Worm (Caenorhabditis elegans): ENCODE measurements around the gene F37C12.21.

The F37C12.21 gene

ce11 chrIII:7201378-7202256 lies 13.5 kb downstream of the F37C12.21 start, which contains the start of gene dpy-31 (continued):
- no peak for TF ChIP-seq mes-2 (tag; optimal IDR thresholded peaks at IDR 0.05; ENCODE audit: poor library complexity, severe bottlenecking)
- peak in 1 of 2 experiments; percentile 15 for TF ChIP-seq mdl-1 (tag; optimal IDR thresholded peaks at IDR 0.05)

ce11 chrIII:7203130-7203775 lies 15.1 kb downstream of the F37C12.21 start:
- no peak for TF ChIP-seq nhr-77 (tag; optimal IDR thresholded peaks at IDR 0.05)
- TF ChIP-seq ces-1 (GFP tag; optimal IDR thresholded peaks at IDR 0.05), result no peak
- peak; percentile 95 for TF ChIP-seq aha-1 (tag)
- no peak for TF ChIP-seq mdt-29 (GFP tag; IDR thresholded peaks at IDR 0.05)
- peak; percentile 73 for TF ChIP-seq cey-2 (tag; optimal IDR thresholded peaks at IDR 0.05; ENCODE audit: borderline replicate concordance, insufficient read depth)
- no peak for TF ChIP-seq fos-1 (tag; optimal IDR thresholded peaks at IDR 0.05)
- TF ChIP-seq duxl-1 (tag; optimal IDR thresholded peaks at IDR 0.05; ENCODE audit: poor library complexity), result no peak
- peak in 1 of 2 experiments; percentile 50 for TF ChIP-seq mdl-1 (tag; optimal IDR thresholded peaks at IDR 0.05)
- no peak for TF ChIP-seq daf-8 (GFP tag; IDR thresholded peaks at IDR 0.05)
- no peak for TF ChIP-seq skn-1 (tag; optimal IDR thresholded peaks at IDR 0.05)
- no peak for TF ChIP-seq sdz-12 (GFP tag; optimal IDR thresholded peaks at IDR 0.05)
- TF ChIP-seq lin-13 (GFP tag; optimal IDR thresholded peaks at IDR 0.05), result no peak
- 0 out of 2 replicates have a peak, but pooled peaks have one; percentile 37 for TF ChIP-seq tra-1 (GFP tag; IDR thresholded peaks at IDR 0.05)
- no peak for TF ChIP-seq ceh-82 (tag; optimal IDR thresholded peaks at IDR 0.05)
- TF ChIP-seq arid-1 (GFP tag; conservative IDR thresholded peaks at IDR 0.05), result no peak
- no peak for TF ChIP-seq D1046.2 (GFP tag; IDR thresholded peaks at IDR 0.05)
- peak; percentile 66 for TF ChIP-seq nhr-28 (tag; optimal IDR thresholded peaks at IDR 0.05)
- TF ChIP-seq F44E2.7 (GFP tag; IDR thresholded peaks at IDR 0.05), result no peak
- TF ChIP-seq snpc-4 (tag; optimal IDR thresholded peaks at IDR 0.05), result no peak
- no peak for TF ChIP-seq unc-130 (GFP tag; optimal IDR thresholded peaks at IDR 0.05)
- TF ChIP-seq mxl-3 (GFP tag; optimal IDR thresholded peaks at IDR 0.05), result peak; percentile 37
- TF ChIP-seq hlh-30 (tag; optimal IDR thresholded peaks at IDR 0.05; ENCODE audit: insufficient read depth), result peak; percentile 17
- TF ChIP-seq zag-1 (tag; optimal IDR thresholded peaks at IDR 0.05), result no peak
- TF ChIP-seq madf-5 (GFP tag; IDR thresholded peaks at IDR 0.05), result no peak
- no peak for TF ChIP-seq zfp-2 (tag; optimal IDR thresholded peaks at IDR 0.05)
- TF ChIP-seq zip-2 (tag; optimal IDR thresholded peaks at IDR 0.05), result no peak
- TF ChIP-seq attf-4 (tag; optimal IDR thresholded peaks at IDR 0.05), result no peak
- peak in 1 of 2 experiments; percentile 49 for TF ChIP-seq lsy-2 (tag; optimal IDR thresholded peaks at IDR 0.05)
- TF ChIP-seq vab-7 (GFP tag; IDR thresholded peaks at IDR 0.05), result no peak
- TF ChIP-seq ceh-62 (tag; optimal IDR thresholded peaks at IDR 0.05), result no peak
- TF ChIP-seq ztf-7 (tag; optimal IDR thresholded peaks at IDR 0.05), result no peak
- no peak for TF ChIP-seq lin-39 (tag; optimal IDR thresholded peaks at IDR 0.05)
- no peak for TF ChIP-seq egl-27 (tag; optimal IDR thresholded peaks at IDR 0.05)
- no peak for TF ChIP-seq rbr-2 (tag; optimal IDR thresholded peaks at IDR 0.05)
- TF ChIP-seq hlh-11 (tag; optimal IDR thresholded peaks at IDR 0.05), result peak; percentile 35
- TF ChIP-seq hif-1 (tag; optimal IDR thresholded peaks at IDR 0.05), result no peak
- TF ChIP-seq dpl-1 (GFP tag; optimal IDR thresholded peaks at IDR 0.05), result peak; percentile 7
- no peak for TF ChIP-seq ZK546.5 (tag; optimal IDR thresholded peaks at IDR 0.05)
- TF ChIP-seq nhr-111 (GFP tag; optimal IDR thresholded peaks at IDR 0.05), result no peak
- TF ChIP-seq daf-16 (GFP tag; optimal IDR thresholded peaks at IDR 0.05), result no peak
- no peak for TF ChIP-seq daf-16 (tag; optimal IDR thresholded peaks at IDR 0.05)

Data from whole organism, L4 larva.